Fruit fly (Drosophila melanogaster) whole organism, wandering third instar larva: ENCODE results near the gene CG13409.

Experiments
- CG9705 ChIP-seq: fragments of 200-800 bp; sonication (Bioruptor generic); optimal IDR thresholded peaks from 2 replicates; lab custom pipeline; 2018; ENCODE audit warnings: missing biosample characterization, mild to moderate bottlenecking, missing genetic modification characterization
- CrebA ChIP-seq: fragments of 200-800 bp; sonication (Bioruptor generic); optimal IDR thresholded peaks from 2 replicates; lab custom pipeline; 2016; ENCODE audit warnings: missing biosample characterization, mild to moderate bottlenecking, missing genetic modification characterization, borderline replicate concordance
- Dfd ChIP-seq: fragments of >200 bp; optimal IDR thresholded peaks from 2 replicates; lab custom pipeline; 2017; ENCODE audit warnings: missing biosample characterization, missing genetic modification characterization
- Dif ChIP-seq: fragments of 200-275, 200-300 bp; sonication (Bioruptor generic); optimal IDR thresholded peaks from 2 replicates; lab custom pipeline; 2018; ENCODE audit warnings: missing biosample characterization, missing genetic modification characterization; ENCODE audit not compliant: partially characterized antibody
- HLH106 ChIP-seq: fragments of 200-800 bp; optimal IDR thresholded peaks from 3 replicates; lab custom pipeline; 2019; ENCODE audit warnings: missing biosample characterization, mild to moderate bottlenecking, missing genetic modification characterization, moderate library complexity
- Hr83 ChIP-seq: fragments of 200-300 bp; sonication (Bioruptor generic); optimal IDR thresholded peaks from 2 replicates; lab custom pipeline; 2016; ENCODE audit warnings: missing biosample characterization, mild to moderate bottlenecking, missing genetic modification characterization, moderate library complexity; ENCODE audit not compliant: poor library complexity, severe bottlenecking
- Mio ChIP-seq: sonication (Bioruptor generic); optimal IDR thresholded peaks from 2 replicates; lab custom pipeline; 2016; ENCODE audit warnings: missing biosample characterization, missing genetic modification characterization
- dmrt93B ChIP-seq: fragments of 200-800 bp; sonication (Bioruptor generic); optimal IDR thresholded peaks from 2 replicates; lab custom pipeline; 2018; ENCODE audit warnings: missing biosample characterization, mild to moderate bottlenecking, missing genetic modification characterization
- usp ChIP-seq: fragments of >200 bp; optimal IDR thresholded peaks from 2 replicates; lab custom pipeline; 2017; ENCODE audit warnings: missing biosample characterization, missing genetic modification characterization

dm6 chr3R:22053202-22053601 lies 21.5 kb upstream of the CG13409 start:
- TF ChIP-seq dmrt93B (GFP tag; lab: Kevin White, UChicago) (no peak), Dif (GFP tag; lab: Kevin White, UChicago) (no peak), CG9705 (GFP tag; lab: Kevin White, UChicago) (no peak), CrebA (GFP tag; lab: Kevin White, UChicago) (no peak), usp (GFP tag; lab: Kevin White, UChicago) (no peak), HLH106 (tag; lab: Kevin White, UChicago) (no peak), Hr83 (no peak), Dfd (no peak), Mio (GFP tag; lab: Kevin White, UChicago) (no peak)
